Worm (Caenorhabditis elegans) whole organism, L4/young adult: Measurements from ENCODE around the gene T28A8.6.

Experiments
- W03F9.2 ChIP-seq: fragments of 150-350 bp; optimal IDR thresholded peaks from 2 replicates; lab custom pipeline; 2014; ENCODE audit warnings: missing biosample characterization, missing genetic modification characterization
- him-1 ChIP-seq: sonication (generic microtip); optimal IDR thresholded peaks from 2 replicates; lab custom pipeline; 2016; ENCODE audit warnings: missing genotype, missing genetic modification reagents, missing genetic modification characterization, missing compliant biosample characterization

DNA sequence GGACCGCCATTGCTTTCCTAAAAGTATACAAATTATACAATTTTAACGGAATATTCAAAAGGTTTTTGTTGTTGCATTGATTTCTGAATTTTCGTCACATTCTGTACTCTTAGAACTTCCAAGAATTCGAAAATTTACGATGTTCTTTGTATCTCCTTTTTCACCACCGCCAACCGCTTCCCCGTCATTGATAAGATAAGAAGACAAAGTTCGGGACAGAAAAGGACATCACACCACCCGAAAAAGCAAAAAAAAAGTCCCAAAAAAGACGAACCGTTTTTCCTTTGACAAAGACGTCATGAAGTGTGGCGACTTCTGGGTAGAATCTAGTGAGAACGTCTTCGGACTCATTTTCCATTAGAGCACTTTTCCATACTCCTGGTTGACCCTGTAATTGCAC, 43.5 kb downstream of the T28A8.6 start:
- TF ChIP-seq W03F9.2 (tag; lab: Kevin White, UChicago) (no peak), him-1 (tag; lab: Kevin White, UChicago) (no peak)
